Fruit fly (Drosophila melanogaster) whole organism, adult: ENCODE results near the gene CG15152.
A peak's percentile ranks its signal among the peaks of the same experiment; 100 is the strongest.

Experiments
- CG11617 ChIP-seq: fragments of 200-800 bp; sonication (Bioruptor generic); optimal IDR thresholded peaks from 2 replicates; lab custom pipeline; 2017; ENCODE audit warnings: mild to moderate bottlenecking, missing biosample characterization, missing genetic modification reagents, missing genetic modification characterization
- CG12768 ChIP-seq: fragments of 200-800 bp; sonication (Bioruptor generic); optimal IDR thresholded peaks from 2 replicates; lab custom pipeline; 2017; ENCODE audit warnings: missing biosample characterization, missing genetic modification characterization, mild to moderate bottlenecking, moderate library complexity, missing genetic modification reagents
- CG14711 ChIP-seq: fragments of 200-800 bp; sonication (Bioruptor generic); optimal IDR thresholded peaks from 2 replicates; lab custom pipeline; 2018; ENCODE audit warnings: missing biosample characterization, mild to moderate bottlenecking, missing genetic modification characterization, moderate library complexity
- CG1620 ChIP-seq: fragments of 200-800 bp; sonication (Bioruptor generic); optimal IDR thresholded peaks from 2 replicates; lab custom pipeline; 2016; ENCODE audit warnings: missing biosample characterization, missing genetic modification characterization
- CG33017 ChIP-seq: fragments of 200-800 bp; sonication (Bioruptor generic); optimal IDR thresholded peaks from 2 replicates; lab custom pipeline; 2018; ENCODE audit warnings: missing biosample characterization, mild to moderate bottlenecking, missing genetic modification characterization, moderate library complexity
- CG5204 ChIP-seq: fragments of 200-800 bp; sonication (Bioruptor generic); optimal IDR thresholded peaks from 2 replicates; lab custom pipeline; 2016; ENCODE audit warnings: missing biosample characterization, missing genetic modification characterization
- CG7045 ChIP-seq: fragments of 200-800 bp; sonication (Bioruptor generic); optimal IDR thresholded peaks from 2 replicates; lab custom pipeline; 2017; ENCODE audit warnings: missing biosample characterization, mild to moderate bottlenecking, missing genetic modification characterization
- CG7101 ChIP-seq: fragments of 200-800 bp; sonication (Bioruptor generic); optimal IDR thresholded peaks from 2 replicates; lab custom pipeline; 2018; ENCODE audit warnings: missing biosample characterization, mild to moderate bottlenecking, missing genetic modification characterization, moderate library complexity
- Clk ChIP-seq: fragments of 200-800 bp; sonication (Bioruptor generic); optimal IDR thresholded peaks from 2 replicates; lab custom pipeline; 2017; ENCODE audit warnings: missing biosample characterization, missing genetic modification characterization
- Crg-1 ChIP-seq: fragments of 200-800 bp; sonication (Bioruptor generic); optimal IDR thresholded peaks from 2 replicates; lab custom pipeline; 2016; ENCODE audit warnings: missing biosample characterization, missing genetic modification characterization
- Hr96 ChIP-seq: fragments of 200-800 bp; sonication (Bioruptor generic); optimal IDR thresholded peaks from 2 replicates; lab custom pipeline; 2016; ENCODE audit warnings: missing biosample characterization, missing genetic modification characterization
- Mnt ChIP-seq: fragments of 200-800 bp; sonication (Bioruptor generic); optimal IDR thresholded peaks from 2 replicates; lab custom pipeline; 2016; ENCODE audit warnings: missing biosample characterization, mild to moderate bottlenecking, missing genetic modification characterization
- bab1 ChIP-seq: fragments of 200-800 bp; sonication (Bioruptor generic); optimal IDR thresholded peaks from 3 replicates; lab custom pipeline; 2019; ENCODE audit warnings: missing biosample characterization, mild to moderate bottlenecking, missing genetic modification characterization, moderate library complexity
- cic ChIP-seq: fragments of 200-800 bp; sonication (Bioruptor generic); optimal IDR thresholded peaks from 2 replicates; lab custom pipeline; 2017; ENCODE audit warnings: missing biosample characterization, mild to moderate bottlenecking, missing genetic modification characterization, moderate library complexity
- cnc ChIP-seq, 2 experiments: fragments of >200 bp; optimal IDR thresholded peaks; 2 replicates each; lab custom pipeline; 2017
- kay ChIP-seq: fragments of 200-800 bp; sonication (Bioruptor generic); peaks from one replicate; lab custom pipeline; 2016; ENCODE audit warnings: missing biosample characterization, missing genetic modification characterization, borderline replicate concordance
- ovo ChIP-seq: fragments of 200-800 bp; sonication (Bioruptor generic); optimal IDR thresholded peaks from 2 replicates; lab custom pipeline; 2016; ENCODE audit warnings: missing biosample characterization, missing genetic modification characterization
- pad ChIP-seq: fragments of 200-800 bp; sonication (Bioruptor generic); optimal IDR thresholded peaks from 3 replicates; lab custom pipeline; 2017; ENCODE audit warnings: missing biosample characterization, missing genetic modification characterization, mild to moderate bottlenecking, moderate library complexity, missing genetic modification reagents
- tj ChIP-seq: fragments of 200-800 bp; sonication (Bioruptor generic); optimal IDR thresholded peaks from 3 replicates; lab custom pipeline; 2017; ENCODE audit warnings: missing biosample characterization, mild to moderate bottlenecking, missing genetic modification characterization, moderate library complexity
- toe ChIP-seq: fragments of 200-800 bp; sonication (Bioruptor generic); optimal IDR thresholded peaks from 2 replicates; lab custom pipeline; 2016; ENCODE audit warnings: missing biosample characterization, missing genetic modification characterization

CG15152 gene

DNA sequence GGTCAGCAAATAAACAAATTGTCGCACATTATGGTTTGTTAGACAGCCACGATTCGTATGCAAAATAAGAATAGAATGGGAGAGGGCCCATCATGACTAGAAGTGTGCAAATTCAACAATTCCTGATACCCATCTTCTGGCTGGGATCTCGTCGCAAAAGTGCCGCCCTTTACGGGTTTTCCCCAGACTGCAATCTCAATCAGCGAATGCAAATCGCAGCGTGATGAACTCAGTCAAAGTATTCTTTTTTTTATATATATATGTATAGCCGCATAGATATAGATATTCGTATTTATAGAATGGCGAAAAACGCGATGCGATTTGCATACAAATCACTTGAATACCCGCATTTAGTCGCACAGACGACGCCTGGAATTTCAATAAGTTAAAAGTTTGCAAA lies 8.6 kb downstream of the CG15152 start:
- TF ChIP-seq kay (peak; percentile 76), bab1 (GFP tag; lab: Kevin White, UChicago) (no peak)

DNA sequence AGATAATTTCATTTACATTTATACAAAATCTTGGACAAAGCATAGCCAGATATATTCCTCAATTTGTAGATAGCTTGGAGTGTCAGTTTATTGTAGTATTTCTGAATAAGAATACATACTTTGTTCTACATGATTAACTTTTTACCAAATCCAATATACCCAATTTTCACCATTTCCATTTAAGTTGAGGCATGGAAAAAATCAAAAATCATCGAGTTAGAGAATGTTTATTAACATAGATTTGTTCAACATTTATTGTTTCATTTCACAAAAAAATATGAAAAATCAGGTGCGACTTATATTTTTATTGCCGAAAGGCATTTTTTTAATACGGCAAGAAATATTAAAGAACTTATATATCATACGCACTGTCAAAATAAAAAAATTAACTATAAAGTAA lies 11.3 kb downstream of the CG15152 start, which contains the start of gene Grl36b:
TSS of gene Grl36b (minus strand) at position 101 of the 400 bp plus-strand sequence.
- TF ChIP-seq cnc (optimal IDR thresholded peaks at IDR 0.05; lab: Kevin White, UChicago) (no peak), Clk (GFP tag; lab: Kevin White, UChicago) (no peak)

DNA sequence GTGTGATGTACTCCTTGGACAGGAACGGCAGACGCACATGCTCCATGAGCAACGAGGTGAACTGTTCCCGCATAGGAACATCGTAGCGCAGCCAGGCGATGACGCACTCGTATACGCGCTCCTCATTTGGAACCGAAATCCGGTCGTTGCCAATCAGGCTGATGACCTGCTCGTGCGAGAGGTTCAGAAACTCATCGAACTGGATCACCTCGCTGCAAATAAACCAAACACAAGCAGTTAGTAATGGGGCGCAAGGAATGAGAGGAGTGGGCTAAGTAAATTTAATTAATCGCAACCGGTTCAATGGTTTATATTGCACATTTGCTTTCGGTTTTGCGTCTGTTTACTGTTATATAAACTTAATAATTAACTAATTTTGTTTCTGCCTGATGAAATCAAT lies 20.3 kb downstream of the CG15152 start:
- TF ChIP-seq cnc (optimal IDR thresholded peaks at IDR 0.05; lab: Kevin White, UChicago) (no peak), CG1620 (GFP tag; lab: Kevin White, UChicago) (no peak), CG14711 (tag; lab: Kevin White, UChicago) (no peak), CG11617 (no peak), Crg-1 (GFP tag; lab: Kevin White, UChicago) (no peak), Mnt (GFP tag; lab: Kevin White, UChicago) (no peak), tj (GFP tag; lab: Kevin White, UChicago) (no peak), ovo (GFP tag; lab: Kevin White, UChicago) (no peak), Clk (GFP tag; lab: Kevin White, UChicago) (no peak), CG7045 (no peak), pad (GFP tag; lab: Kevin White, UChicago) (no peak), toe (GFP tag; lab: Kevin White, UChicago) (no peak), CG5204 (no peak), bab1 (GFP tag; lab: Kevin White, UChicago) (no peak), CG7101 (no peak)

- peak; percentile 17 for TF ChIP-seq CG5204
- TF ChIP-seq CG33017 (tag; lab: Kevin White, UChicago) = peak; percentile 32
- peak; percentile 67 for TF ChIP-seq kay
- TF ChIP-seq pad (GFP tag; lab: Kevin White, UChicago) = peak; percentile 35
- TF ChIP-seq toe (GFP tag; lab: Kevin White, UChicago) = no peak
- no peak for TF ChIP-seq cnc (optimal IDR thresholded peaks at IDR 0.05; lab: Kevin White, UChicago)
- peak; percentile 41 for TF ChIP-seq Hr96 (GFP tag; lab: Kevin White, UChicago)
- TF ChIP-seq CG1620 (GFP tag; lab: Kevin White, UChicago) = no peak
- TF ChIP-seq CG7045 = peak; percentile 75
- peak; percentile 54 for TF ChIP-seq CG11617
- TF ChIP-seq CG12768 (GFP tag; lab: Kevin White, UChicago) = peak; percentile 60
- no peak for TF ChIP-seq bab1 (GFP tag; lab: Kevin White, UChicago)
- TF ChIP-seq cic (GFP tag; lab: Kevin White, UChicago) = peak; percentile 67
- peak; percentile 15 for TF ChIP-seq Mnt (GFP tag; lab: Kevin White, UChicago)
- TF ChIP-seq Clk (GFP tag; lab: Kevin White, UChicago) = peak; percentile 40
- peak; percentile 41 for TF ChIP-seq Crg-1 (GFP tag; lab: Kevin White, UChicago)
- peak; percentile 25 for TF ChIP-seq CG14711 (tag; lab: Kevin White, UChicago)
- TF ChIP-seq ovo (GFP tag; lab: Kevin White, UChicago) = peak; percentile 28
- TF ChIP-seq tj (GFP tag; lab: Kevin White, UChicago) = peak; percentile 5
- peak; percentile 45 for TF ChIP-seq CG7101
These were observed 22.1 kb downstream of the CG15152 start for dm6 chr2L:18136427-18136857.

DNA sequence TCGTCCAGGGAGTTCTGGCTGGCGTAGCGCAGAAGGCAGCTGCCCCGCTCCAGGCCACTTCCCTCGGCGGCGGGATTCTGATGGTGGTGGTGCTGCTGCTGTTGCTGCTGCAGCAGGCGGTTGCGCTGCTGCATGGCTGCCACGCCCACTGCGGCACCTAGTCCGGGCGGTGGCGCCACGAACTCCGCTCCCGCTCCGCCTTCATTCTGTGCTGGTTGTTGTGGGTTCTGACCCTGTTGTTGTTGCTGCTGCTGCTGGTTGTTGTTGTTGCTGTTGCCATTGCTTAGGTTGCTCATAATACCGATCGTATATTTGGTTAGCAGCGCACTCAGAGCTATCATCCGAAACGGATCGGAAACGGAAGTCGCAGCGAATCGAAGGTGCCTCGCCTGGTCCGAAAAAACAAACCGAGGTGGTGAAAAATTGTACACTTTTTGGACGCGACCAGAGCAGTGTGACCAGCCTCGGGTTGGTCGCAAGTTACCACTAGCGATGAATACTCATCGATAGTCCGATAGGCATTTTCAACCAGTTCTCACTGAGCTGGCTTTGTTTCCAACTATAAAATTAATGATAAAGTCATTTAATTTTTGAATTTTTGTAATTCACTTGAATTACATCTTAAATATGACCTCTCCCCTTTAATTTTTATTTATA lies 23.4 kb downstream of the CG15152 start, which contains the start of gene kel:
TSS of gene kel (minus strand) at position 493 of the 657 bp plus-strand sequence.
- TF ChIP-seq Mnt (GFP tag; lab: Kevin White, UChicago) (peak; percentile 9), CG33017 (tag; lab: Kevin White, UChicago) (peak; percentile 28), CG12768 (GFP tag; lab: Kevin White, UChicago) (peak; percentile 28), tj (GFP tag; lab: Kevin White, UChicago) (peak; percentile 20), pad (GFP tag; lab: Kevin White, UChicago) (no peak), Clk (GFP tag; lab: Kevin White, UChicago) (no peak), CG7101 (peak; percentile 26), cic (GFP tag; lab: Kevin White, UChicago) (peak; percentile 4), CG14711 (tag; lab: Kevin White, UChicago) (peak; percentile 22), CG5204 (no peak), bab1 (GFP tag; lab: Kevin White, UChicago) (peak; percentile 63)

DNA sequence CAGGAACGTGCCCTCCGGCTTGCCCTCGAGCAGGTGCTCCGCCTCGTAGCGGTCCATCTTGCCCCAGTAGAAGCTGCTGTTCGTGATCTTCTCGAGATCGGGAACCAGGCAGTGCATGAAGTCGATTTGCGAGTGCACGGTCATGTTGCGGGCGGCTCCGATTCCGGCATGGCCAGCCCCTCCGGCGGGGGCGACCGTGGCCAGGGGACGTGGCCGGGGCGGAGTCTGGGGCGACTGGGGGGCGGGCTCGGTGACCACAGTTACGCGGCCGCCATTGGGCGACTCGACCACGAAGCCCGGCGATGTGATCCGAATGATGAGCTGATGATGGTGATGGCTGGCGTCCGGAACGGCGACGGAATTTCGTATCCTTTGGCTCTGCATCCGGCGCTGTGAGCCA lies 26.2 kb downstream of the CG15152 start:
- no peak for TF ChIP-seq CG14711 (tag; lab: Kevin White, UChicago)
- no peak for TF ChIP-seq toe (GFP tag; lab: Kevin White, UChicago)
- no peak for TF ChIP-seq CG11617
- TF ChIP-seq CG5204 = no peak
- TF ChIP-seq kay = no peak
- no peak for TF ChIP-seq CG12768 (GFP tag; lab: Kevin White, UChicago)
- no peak for TF ChIP-seq tj (GFP tag; lab: Kevin White, UChicago)
- TF ChIP-seq Clk (GFP tag; lab: Kevin White, UChicago) = no peak
- no peak for TF ChIP-seq Hr96 (GFP tag; lab: Kevin White, UChicago)
- TF ChIP-seq Mnt (GFP tag; lab: Kevin White, UChicago) = no peak
- TF ChIP-seq Crg-1 (GFP tag; lab: Kevin White, UChicago) = no peak
- TF ChIP-seq bab1 (GFP tag; lab: Kevin White, UChicago) = no peak
- no peak for TF ChIP-seq cic (GFP tag; lab: Kevin White, UChicago)
- no peak for TF ChIP-seq CG1620 (GFP tag; lab: Kevin White, UChicago)
- TF ChIP-seq CG7045 = no peak
- TF ChIP-seq CG7101 = no peak
- no peak for TF ChIP-seq ovo (GFP tag; lab: Kevin White, UChicago)
- TF ChIP-seq CG33017 (tag; lab: Kevin White, UChicago) = no peak
